Fruit fly (Drosophila melanogaster): ENCODE data around the gene mRpL11.

Gene mRpL11

dm6 chr3R:14478438-14479033 lies 33.1 kb upstream of the mRpL11 start (continued):
- TF ChIP-seq lov (optimal IDR thresholded peaks at IDR 0.05), result no peak
- no peak for TF ChIP-seq lov (GFP tag; IDR thresholded peaks at IDR 0.05)
- TF ChIP-seq CG15601 (tag; optimal IDR thresholded peaks at IDR 0.05), result peak; percentile 88
- TF ChIP-seq ERR (GFP tag; optimal IDR thresholded peaks at IDR 0.05), result no peak
- peak; percentile 84 for TF ChIP-seq CG18599 (GFP tag; optimal IDR thresholded peaks at IDR 0.05)
- TF ChIP-seq CG7928 (GFP tag; optimal IDR thresholded peaks at IDR 0.05), result no peak
- no peak for TF ChIP-seq CG17612 (GFP tag; IDR thresholded peaks at IDR 0.05)
- no peak for TF ChIP-seq Antp (GFP tag; optimal IDR thresholded peaks at IDR 0.05)
- TF ChIP-seq H15 (GFP tag; IDR thresholded peaks at IDR 0.05), result peak; percentile 44; the same call in 1 of the 3 replicates
- TF ChIP-seq Dref (GFP tag; IDR thresholded peaks at IDR 0.05), result no peak
- peak; percentile 43; the same call in 1 of the 2 replicates for TF ChIP-seq onecut (GFP tag; IDR thresholded peaks at IDR 0.05)
- peak; percentile 80 for TF ChIP-seq Meics (GFP tag; optimal IDR thresholded peaks at IDR 0.05)
- no peak for TF ChIP-seq usp (GFP tag; optimal IDR thresholded peaks at IDR 0.05)
- no peak for TF ChIP-seq CG13287 (GFP tag; IDR thresholded peaks at IDR 0.05; ENCODE audit: partially characterized antibody)
- TF ChIP-seq amos (GFP tag; IDR thresholded peaks at IDR 0.05; ENCODE audit: partially characterized antibody), result no peak
- TF ChIP-seq HLH54F (GFP tag; optimal IDR thresholded peaks at IDR 0.05), result peak; percentile 16
- no peak for TF ChIP-seq CG2129 (GFP tag; IDR thresholded peaks at IDR 0.05; ENCODE audit: partially characterized antibody)
- no peak for TF ChIP-seq CG15479 (GFP tag; optimal IDR thresholded peaks at IDR 0.05)
- 0 out of 3 replicates have a peak, but pooled peaks have one; percentile 4 for TF ChIP-seq Mrtf (GFP tag; IDR thresholded peaks at IDR 0.05)
- TF ChIP-seq Doc2 (GFP tag; IDR thresholded peaks at IDR 0.05), result no peak
- TF ChIP-seq sqz (GFP tag; optimal IDR thresholded peaks at IDR 0.05), result peak; percentile 75
- peak; percentile 73; the same call in 2 of the 3 replicates for TF ChIP-seq CG11093 (GFP tag; IDR thresholded peaks at IDR 0.05)
- peak; percentile 89 for TF ChIP-seq CG6689 (GFP tag; IDR thresholded peaks at IDR 0.05)
- TF ChIP-seq HHEX (GFP tag; optimal IDR thresholded peaks at IDR 0.05), result peak; percentile 79
- no peak for TF ChIP-seq D (optimal IDR thresholded peaks at IDR 0.05)
- peak; percentile 80 for TF ChIP-seq D (GFP tag; optimal IDR thresholded peaks at IDR 0.05)
- peak; percentile 37 for TF ChIP-seq D19B (GFP tag; optimal IDR thresholded peaks at IDR 0.05)
- no peak for TF ChIP-seq Atf3 (GFP tag; optimal IDR thresholded peaks at IDR 0.05)
- TF ChIP-seq CG30020 (tag; optimal IDR thresholded peaks at IDR 0.05), result peak; percentile 40
- TF ChIP-seq CG14014 (GFP tag; IDR thresholded peaks at IDR 0.05), result peak; percentile 56; the same call in 1 of the 2 replicates
- no peak for TF ChIP-seq bbx (GFP tag; IDR thresholded peaks at IDR 0.05; ENCODE audit: partially characterized antibody)
- TF ChIP-seq Side (GFP tag; optimal IDR thresholded peaks at IDR 0.05), result peak; percentile 37
- TF ChIP-seq HLH3B (GFP tag; IDR thresholded peaks at IDR 0.05), result peak; percentile 75
- no peak for TF ChIP-seq knrl (GFP tag; IDR thresholded peaks at IDR 0.05; ENCODE audit: partially characterized antibody)
- peak; percentile 76 for TF ChIP-seq CG17328 (GFP tag; IDR thresholded peaks at IDR 0.05)
- TF ChIP-seq CG2199 (GFP tag; IDR thresholded peaks at IDR 0.05), result peak; percentile 42; the same call in 1 of the 3 replicates
- TF ChIP-seq ap (GFP tag; IDR thresholded peaks at IDR 0.05), result peak; percentile 71
- TF ChIP-seq Hey (tag; optimal IDR thresholded peaks at IDR 0.05), result no peak
- peak; percentile 85 for TF ChIP-seq CG30403 (GFP tag; optimal IDR thresholded peaks at IDR 0.05)
- peak; percentile 46 to 65 for TF ChIP-seq Trl (optimal IDR thresholded peaks at IDR 0.05)
- no peak for TF ChIP-seq Trl (GFP tag; optimal IDR thresholded peaks at IDR 0.05)
- TF ChIP-seq CG7963 (GFP tag; IDR thresholded peaks at IDR 0.05; ENCODE audit: partially characterized antibody), result no peak
- TF ChIP-seq Bteb2 (GFP tag; optimal IDR thresholded peaks at IDR 0.05), result peak; percentile 44
- peak; percentile 42 for TF ChIP-seq CG4854 (GFP tag; optimal IDR thresholded peaks at IDR 0.05)
- TF ChIP-seq aop (GFP tag; IDR thresholded peaks at IDR 0.05), result no peak
- TF ChIP-seq YL-1 (GFP tag; optimal IDR thresholded peaks at IDR 0.05), result no peak
- no peak for TF ChIP-seq nerfin-2 (GFP tag; IDR thresholded peaks at IDR 0.05; ENCODE audit: partially characterized antibody)
- TF ChIP-seq CG9215 (GFP tag; IDR thresholded peaks at IDR 0.05), result no peak
- TF ChIP-seq Sin3A (optimal IDR thresholded peaks at IDR 0.05), result no peak
- no peak for TF ChIP-seq fru (optimal IDR thresholded peaks at IDR 0.05)
- peak; percentile 81 for TF ChIP-seq zf30C (GFP tag; optimal IDR thresholded peaks at IDR 0.05)
- TF ChIP-seq CG4328 (GFP tag; optimal IDR thresholded peaks at IDR 0.05), result peak; percentile 20

Data from whole organism, embryonic.